Worm (Caenorhabditis elegans) whole organism, L4 larva: ENCODE results near the gene cox-17.

ENCODE experiments used
- aly-2 ChIP-seq: sonication (generic microtip); optimal IDR thresholded peaks from 2 replicates; lab custom pipeline; 2018; ENCODE audit warnings: missing biosample characterization, missing genetic modification characterization
- ces-1 ChIP-seq: fragments of 150-350 bp; sonication (generic microtip); optimal IDR thresholded peaks from 4 replicates; lab custom pipeline; 2014; ENCODE audit warnings: missing biosample characterization, missing genetic modification reagents, missing genetic modification characterization
- lsy-2 ChIP-seq, 2 experiments: fragments of 150-350 bp in 1 of 2; sonication (generic microtip) in 1 of 2; optimal IDR thresholded peaks; 2 replicates each; lab custom pipeline; 2014 to 2017; ENCODE audit warnings: missing biosample characterization in 2 of 2, missing genetic modification characterization in 2 of 2
- nhr-10 ChIP-seq: fragments of 150-350 bp; optimal IDR thresholded peaks from 2 replicates; lab custom pipeline; 2014; ENCODE audit warnings: missing biosample characterization, missing genetic modification characterization
- nhr-76 ChIP-seq: fragments of 150-350 bp; optimal IDR thresholded peaks from 2 replicates; lab custom pipeline; 2014; ENCODE audit warnings: missing biosample characterization, missing genetic modification characterization
- nhr-77 ChIP-seq: fragments of 150-350 bp; optimal IDR thresholded peaks from 2 replicates; lab custom pipeline; 2014; ENCODE audit warnings: missing biosample characterization, missing genetic modification characterization
- php-3 ChIP-seq: fragments of 200-800 bp; sonication (Bioruptor generic); IDR thresholded peaks from 2 replicates; pipeline ENCODE4 v1.3.6; 2022; ENCODE audit warnings: missing genetic modification reagents, missing genetic modification characterization, missing compliant biosample characterization
- skn-1 ChIP-seq: fragments of 150-350 bp; optimal IDR thresholded peaks from 2 replicates; lab custom pipeline; 2014; ENCODE audit warnings: missing biosample characterization, missing genetic modification characterization
- snpc-1.2 ChIP-seq: fragments of 200-800 bp; sonication (Bioruptor generic); IDR thresholded peaks from 2 replicates; pipeline ENCODE4 v1.3.6; 2022; ENCODE audit warnings: missing genetic modification reagents, missing genetic modification characterization, missing compliant biosample characterization
- unc-130 ChIP-seq: sonication (generic microtip); optimal IDR thresholded peaks from 2 replicates; lab custom pipeline; 2016; ENCODE audit warnings: missing genetic modification reagents, missing genetic modification characterization, missing compliant biosample characterization
- unc-62 ChIP-seq, 3 experiments: fragments of 150-350 bp in 1 of 3; sonication (generic microtip); optimal IDR thresholded peaks in 2 of 3; peaks in 1 of 3; 1 replicate in 1 of 3; 2 replicates in 2 of 3; lab custom pipeline; 2014 to 2017; ENCODE audit warnings: missing biosample characterization in 3 of 3, missing genetic modification characterization in 3 of 3, missing genetic modification reagents in 3 of 3, missing genotype in 1 of 3

ce11 chrIII:182080-182479 lies 8.7 kb upstream of the cox-17 start, which contains the start of gene F40G9.15:
- TF ChIP-seq lsy-2 (tag; optimal IDR thresholded peaks at IDR 0.05; lab: Kevin White, UChicago) = no peak
- TF ChIP-seq php-3 (GFP tag; lab: Robert Waterston, UW) = no peak
- no peak for TF ChIP-seq nhr-77 (tag; lab: Kevin White, UChicago)
- no peak for TF ChIP-seq snpc-1.2 (GFP tag; lab: Robert Waterston, UW)
- TF ChIP-seq skn-1 (tag; lab: Kevin White, UChicago) = no peak
- no peak for TF ChIP-seq aly-2 (tag; lab: Kevin White, UChicago)
- TF ChIP-seq unc-130 (GFP tag; lab: Kevin White, UChicago) = no peak
- TF ChIP-seq nhr-76 (tag; lab: Kevin White, UChicago) = no peak
- no peak for TF ChIP-seq ces-1 (GFP tag; lab: Kevin White, UChicago)
- TF ChIP-seq nhr-10 (tag; lab: Kevin White, UChicago) = no peak
- no peak for TF ChIP-seq unc-62 (GFP tag; optimal IDR thresholded peaks at IDR 0.05 in 1 of 2; lab: Kevin White, UChicago)
- no peak for TF ChIP-seq unc-62 (tag; optimal IDR thresholded peaks at IDR 0.05; lab: Kevin White, UChicago)
